Worm (Caenorhabditis elegans) whole organism, young adult: Measurements from ENCODE around the gene frm-10.

ENCODE experiments used
- C06A6.2 ChIP-seq: fragments of 200-800 bp; sonication (Bioruptor generic); conservative IDR thresholded peaks from 2 replicates; pipeline ENCODE4 v1.3.6; 2022; ENCODE audit warnings: missing genetic modification characterization, missing compliant biosample characterization
- C17E4.6 ChIP-seq: fragments of 200-800 bp; sonication (Bioruptor generic); IDR thresholded peaks from 2 replicates; pipeline ENCODE4 v1.3.6; 2022; ENCODE audit warnings: missing genetic modification reagents, missing genetic modification characterization, missing compliant biosample characterization
- F10E7.11 ChIP-seq: sonication (generic microtip); optimal IDR thresholded peaks from 2 replicates; lab custom pipeline; 2017; ENCODE audit warnings: mild to moderate bottlenecking, missing genetic modification characterization, moderate library complexity, missing compliant biosample characterization
- F23B12.7 ChIP-seq: sonication (generic microtip); optimal IDR thresholded peaks from 2 replicates; lab custom pipeline; 2017; ENCODE audit warnings: missing genetic modification characterization, mild to moderate bottlenecking, missing compliant biosample characterization, antibody characterized with exemption, moderate library complexity; ENCODE audit not compliant: insufficient read depth
- F33H1.4 ChIP-seq: fragments of 200-800 bp; sonication (Bioruptor generic); IDR thresholded peaks from 2 replicates; pipeline ENCODE4 v1.3.6; 2022; ENCODE audit warnings: missing genetic modification reagents, missing genetic modification characterization, missing compliant biosample characterization
- F57A8.1 ChIP-seq: fragments of 200-800 bp; sonication (Bioruptor generic); optimal IDR thresholded peaks from 2 replicates; lab custom pipeline; 2018; ENCODE audit warnings: mild to moderate bottlenecking, missing genetic modification characterization, moderate library complexity, missing compliant biosample characterization
- K11D2.4 ChIP-seq: fragments of 200-800 bp; sonication (Bioruptor generic); IDR thresholded peaks from 2 replicates; pipeline ENCODE4 v1.3.6; 2022; ENCODE audit warnings: missing genetic modification reagents, missing genetic modification characterization, missing compliant biosample characterization
- K12H6.12 ChIP-seq: fragments of 200-800 bp; sonication (Bioruptor generic); optimal IDR thresholded peaks from 2 replicates; lab custom pipeline; 2018; ENCODE audit warnings: mild to moderate bottlenecking, missing genetic modification characterization, missing compliant biosample characterization
- T07F8.4 ChIP-seq: sonication (generic microtip); optimal IDR thresholded peaks from 2 replicates; lab custom pipeline; 2016; ENCODE audit warnings: mild to moderate bottlenecking, missing genetic modification characterization, moderate library complexity, missing compliant biosample characterization
- Y79H2A.3 ChIP-seq: fragments of 200-800 bp; sonication (Bioruptor generic); conservative IDR thresholded peaks from 2 replicates; pipeline ENCODE4 v1.3.6; 2022; ENCODE audit warnings: missing genetic modification reagents, missing genetic modification characterization, missing compliant biosample characterization
- cebp-1 ChIP-seq, 2 experiments: fragments of 200-800 bp in 1 of 2; sonication (Bioruptor generic) in 1 of 2; sonication (generic microtip) in 1 of 2; IDR thresholded peaks in 1 of 2; optimal IDR thresholded peaks in 1 of 2; 2 replicates each; pipeline versions ENCODE4 v1.3.6 to Lab custom; 2017 to 2022; ENCODE audit warnings: missing compliant biosample characterization in 2 of 2, missing genetic modification characterization in 2 of 2, mild to moderate bottlenecking in 1 of 2, missing genetic modification reagents in 1 of 2, moderate library complexity in 1 of 2
- die-1 ChIP-seq: sonication (generic microtip); optimal IDR thresholded peaks from 2 replicates; lab custom pipeline; 2016; ENCODE audit warnings: missing genotype, mild to moderate bottlenecking, missing genetic modification characterization, missing compliant biosample characterization
- efl-1 ChIP-seq: fragments of 150-350 bp; optimal IDR thresholded peaks from 2 replicates; lab custom pipeline; 2014; ENCODE audit warnings: missing biosample characterization, missing genetic modification reagents, missing genetic modification characterization
- egl-44 ChIP-seq: fragments of 200-800 bp; sonication (Bioruptor generic); IDR thresholded peaks from 2 replicates; pipeline ENCODE4 v1.3.6; 2022; ENCODE audit warnings: missing genetic modification reagents, missing genetic modification characterization, missing compliant biosample characterization
- him-1 ChIP-seq: sonication (generic microtip); optimal IDR thresholded peaks from 2 replicates; lab custom pipeline; 2016; ENCODE audit warnings: missing genotype, missing genetic modification reagents, missing genetic modification characterization, missing compliant biosample characterization
- hlh-12 ChIP-seq: sonication (generic microtip); optimal IDR thresholded peaks from 2 replicates; lab custom pipeline; 2016; ENCODE audit warnings: missing genetic modification characterization, missing compliant biosample characterization
- let-607 ChIP-seq, 2 experiments: fragments of 200-800 bp in 1 of 2; sonication (Bioruptor generic) in 1 of 2; sonication (generic microtip) in 1 of 2; optimal IDR thresholded peaks; 2 replicates each; lab custom pipeline; 2016 to 2018; ENCODE audit warnings: mild to moderate bottlenecking in 2 of 2, missing compliant biosample characterization in 2 of 2, missing genetic modification characterization in 2 of 2, moderate library complexity in 2 of 2, missing genotype in 1 of 2
- lin-35 ChIP-seq, 3 experiments: fragments of 150-350 bp in 2 of 3; sonication (generic microtip) in 1 of 3; optimal IDR thresholded peaks; 2 replicates each; lab custom pipeline; 2014 to 2018; ENCODE audit warnings: missing biosample characterization in 3 of 3, missing genetic modification characterization in 3 of 3, missing genetic modification reagents in 3 of 3
- lin-54 ChIP-seq: fragments of 200-800 bp; sonication (Bioruptor generic); optimal IDR thresholded peaks from 2 replicates; lab custom pipeline; 2018; ENCODE audit warnings: mild to moderate bottlenecking, missing genetic modification characterization, missing compliant biosample characterization
- lir-1 ChIP-seq: fragments of 200-800 bp; sonication (Bioruptor generic); conservative IDR thresholded peaks from 2 replicates; pipeline ENCODE4 v1.3.6; 2022; ENCODE audit warnings: missing genetic modification reagents, missing genetic modification characterization, missing compliant biosample characterization
- lsl-1 ChIP-seq: fragments of 200-800 bp; sonication (Bioruptor generic); optimal IDR thresholded peaks from 2 replicates; lab custom pipeline; 2018; ENCODE audit warnings: mild to moderate bottlenecking, missing genetic modification characterization, moderate library complexity, missing compliant biosample characterization
- lsy-27 ChIP-seq: sonication (generic microtip); optimal IDR thresholded peaks from 2 replicates; lab custom pipeline; 2017; ENCODE audit warnings: missing genetic modification characterization, mild to moderate bottlenecking, missing compliant biosample characterization, antibody characterized with exemption, missing genotype, borderline replicate concordance; ENCODE audit not compliant: insufficient read depth
- madf-8 ChIP-seq: fragments of 200-800 bp; sonication (Bioruptor generic); conservative IDR thresholded peaks from 2 replicates; pipeline ENCODE4 v1.3.6; 2022; ENCODE audit warnings: missing genetic modification reagents, missing genetic modification characterization, missing compliant biosample characterization
- nhr-120 ChIP-seq: fragments of 200-800 bp; sonication (Bioruptor generic); IDR thresholded peaks from 2 replicates; pipeline ENCODE4 v1.3.6; 2022; ENCODE audit warnings: missing genetic modification characterization, missing compliant biosample characterization
- rcor-1 ChIP-seq: fragments of 200-800 bp; sonication (Bioruptor generic); IDR thresholded peaks from 2 replicates; pipeline ENCODE4 v1.3.6; 2022; ENCODE audit warnings: missing genetic modification reagents, missing genetic modification characterization, missing compliant biosample characterization
- sdz-38 ChIP-seq: sonication (generic microtip); optimal IDR thresholded peaks from 2 replicates; lab custom pipeline; 2016; ENCODE audit warnings: missing genotype, missing genetic modification characterization, missing compliant biosample characterization
- snpc-1.1 ChIP-seq: sonication (generic microtip); optimal IDR thresholded peaks from 2 replicates; lab custom pipeline; 2017; ENCODE audit warnings: missing genetic modification characterization, mild to moderate bottlenecking, missing compliant biosample characterization, antibody characterized with exemption, moderate library complexity, missing genotype, missing genetic modification reagents; ENCODE audit not compliant: insufficient read depth
- snpc-4 ChIP-seq, 5 experiments: fragments of 150-350 bp in 1 of 5; sonication (generic microtip) in 4 of 5; optimal IDR thresholded peaks; 2 replicates each; lab custom pipeline; 2014 to 2018; ENCODE audit warnings: missing genetic modification characterization in 5 of 5, missing biosample characterization in 3 of 5, antibody characterized with exemption in 2 of 5, mild to moderate bottlenecking in 2 of 5, missing compliant biosample characterization in 2 of 5, missing genotype in 2 of 5, moderate library complexity in 2 of 5, missing genetic modification reagents in 1 of 5
- tbp1 ChIP-seq: fragments of 200-800 bp; sonication (Bioruptor generic); optimal IDR thresholded peaks from 2 replicates; lab custom pipeline; 2018; ENCODE audit warnings: mild to moderate bottlenecking, missing genetic modification characterization, missing compliant biosample characterization
- tbx-9 ChIP-seq: sonication (generic microtip); optimal IDR thresholded peaks from 2 replicates; lab custom pipeline; 2016; ENCODE audit warnings: borderline replicate concordance, missing genetic modification characterization, inconsistent platforms, missing compliant biosample characterization
- tlf-1 ChIP-seq: fragments of 200-800 bp; sonication (Bioruptor generic); optimal IDR thresholded peaks from 2 replicates; lab custom pipeline; 2018; ENCODE audit warnings: mild to moderate bottlenecking, missing genetic modification characterization, missing compliant biosample characterization
- ztf-22 ChIP-seq: fragments of 200-800 bp; sonication (Bioruptor generic); optimal IDR thresholded peaks from 2 replicates; lab custom pipeline; 2018; ENCODE audit warnings: mild to moderate bottlenecking, missing genetic modification characterization, moderate library complexity, missing compliant biosample characterization

Gene frm-10

DNA sequence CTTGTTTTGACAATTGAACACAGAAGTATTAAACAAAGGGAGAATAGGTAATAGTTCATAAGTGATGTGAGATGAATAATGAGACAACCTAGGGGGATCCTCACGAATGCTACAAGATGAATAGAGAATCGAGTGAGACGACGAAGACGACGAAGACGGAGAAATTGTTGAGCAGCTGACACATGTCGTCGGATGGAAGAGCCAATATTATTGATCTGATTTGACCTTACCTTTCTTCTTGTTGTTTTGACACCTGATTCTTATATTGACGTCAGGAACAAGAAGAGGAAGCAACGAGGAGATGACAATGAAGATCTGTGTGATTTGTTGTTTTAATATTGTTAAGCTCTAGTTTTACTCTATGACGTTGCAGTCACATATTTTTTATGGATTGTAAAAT is 10.5 kb downstream of the frm-10 start, which contains the start of gene T10G3.1:
Gene T10G3.1, minus strand, starts transcription at position 213 of the 400 bp plus-strand sequence.
- TF ChIP-seq egl-44 (GFP tag; lab: Robert Waterston, UW): no peak
- TF ChIP-seq him-1 (tag; lab: Kevin White, UChicago): no peak
- TF ChIP-seq lin-35 (GFP tag; optimal IDR thresholded peaks at IDR 0.05; lab: Kevin White, UChicago): no peak
- no peak for TF ChIP-seq T07F8.4 (tag; lab: Kevin White, UChicago)

DNA sequence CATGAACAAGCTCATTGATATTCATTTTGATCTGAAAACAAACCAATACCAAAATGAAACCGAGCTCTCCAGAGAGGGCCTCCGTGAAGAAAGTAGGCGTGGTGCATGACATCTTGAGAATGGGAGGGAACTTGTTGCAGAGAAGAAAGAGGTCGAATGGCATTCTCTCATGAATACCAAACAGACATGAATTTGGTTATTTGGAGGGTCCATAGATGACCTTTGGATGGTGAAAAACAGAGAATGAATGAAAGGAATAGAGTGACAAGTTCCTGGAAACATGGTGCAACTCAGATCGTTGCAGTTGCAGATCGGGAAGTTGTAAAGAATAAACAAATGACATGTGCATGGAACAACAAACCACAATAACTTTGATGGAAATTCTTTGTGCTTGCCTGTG is 13.3 kb downstream of the frm-10 start, which contains the start of gene T10G3.8:
Gene T10G3.8, minus strand, starts transcription at position 101 of the 400 bp plus-strand sequence.
- no peak for TF ChIP-seq tbx-9 (tag; lab: Kevin White, UChicago)
- TF ChIP-seq, all 124 proteins: peak for 0

DNA sequence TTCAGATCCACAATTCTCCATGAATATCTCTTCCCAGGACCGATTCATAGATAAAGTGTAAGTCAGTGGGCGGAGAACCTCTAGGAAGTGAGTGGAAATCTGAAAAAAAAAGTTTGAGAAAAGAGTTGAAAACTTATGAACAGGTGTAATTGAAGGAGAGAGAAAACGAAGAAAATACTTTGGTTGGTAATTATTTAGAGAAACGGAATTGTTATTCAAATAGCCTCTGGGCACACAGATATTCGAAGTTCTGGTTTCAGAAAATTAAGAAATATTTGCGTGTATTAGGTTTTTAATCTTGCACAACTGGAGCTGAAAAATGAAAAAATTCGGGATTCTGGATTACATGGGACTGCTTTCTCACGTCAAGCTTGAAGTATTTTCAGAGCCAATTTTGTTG is 16.8 kb downstream of the frm-10 start, which contains the start of gene T10G3.2:
Gene T10G3.2, minus strand, starts transcription at position 101 of the 400 bp plus-strand sequence.
- TF ChIP-seq sdz-38 (tag; lab: Kevin White, UChicago): no peak

DNA sequence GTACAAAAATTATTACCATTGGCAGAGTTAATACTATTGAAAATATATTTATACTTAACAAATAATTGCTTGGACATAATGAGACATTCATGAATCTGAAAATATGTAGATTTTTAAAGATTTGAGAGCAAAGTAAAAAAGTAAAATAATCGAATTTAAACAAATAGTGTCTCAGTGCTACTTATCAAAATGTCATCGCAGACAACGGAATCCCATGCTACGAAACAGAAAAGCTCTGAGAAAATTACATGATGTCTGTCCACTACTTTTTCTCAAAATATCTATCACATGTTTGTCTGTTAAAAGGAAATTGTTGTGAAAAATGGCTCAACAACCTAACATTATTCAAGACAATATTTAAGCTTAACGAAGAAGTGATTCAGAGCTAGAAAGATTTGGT is 21.3 kb downstream of the frm-10 start, which contains the start of gene T10G3.4:
Gene T10G3.4, minus strand, starts transcription at position 101 of the 400 bp plus-strand sequence.
- TF ChIP-seq nhr-120 (GFP tag; lab: Robert Waterston, UW) (no peak), C17E4.6 (GFP tag; lab: Robert Waterston, UW) (no peak), tlf-1 (no peak), F33H1.4 (GFP tag; lab: Robert Waterston, UW) (no peak), lsy-27 (tag; lab: Kevin White, UChicago) (no peak), F57A8.1 (GFP tag; lab: Kevin White, UChicago) (no peak), lsl-1 (no peak), lir-1 (GFP tag; lab: Robert Waterston, UW) (no peak)

DNA sequence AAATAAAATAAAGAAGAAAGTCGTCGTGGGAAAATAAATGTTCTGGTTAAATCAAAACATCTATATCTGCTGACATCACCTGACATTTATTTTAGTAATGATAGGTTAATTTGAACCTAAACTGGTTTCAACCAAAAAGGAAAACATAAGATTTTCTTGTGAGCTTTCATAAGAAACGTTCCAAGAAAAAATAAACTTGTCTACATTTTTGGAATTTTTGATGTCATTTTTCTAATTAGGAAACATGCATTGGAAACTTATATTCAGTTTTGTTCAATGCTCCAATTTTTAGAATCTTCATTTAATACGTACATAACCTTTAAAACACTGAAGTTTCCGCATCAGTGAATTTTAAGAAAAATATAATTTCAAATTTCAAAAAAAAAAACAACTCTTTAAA is 22.7 kb downstream of the frm-10 start:
- TF ChIP-seq sdz-38 (tag; lab: Kevin White, UChicago): no peak
- no peak for TF ChIP-seq ztf-22
- TF ChIP-seq Y79H2A.3 (GFP tag; lab: Robert Waterston, UW): no peak
- no peak for TF ChIP-seq tbp1 (GFP tag; lab: Kevin White, UChicago)
- TF ChIP-seq die-1: no peak
- TF ChIP-seq snpc-1.1 (tag; lab: Kevin White, UChicago): no peak
- no peak for TF ChIP-seq F10E7.11 (tag; lab: Kevin White, UChicago)
- TF ChIP-seq cebp-1 (GFP tag; IDR thresholded peaks at IDR 0.05; lab: Robert Waterston, UW): no peak
- no peak for TF ChIP-seq cebp-1 (tag; optimal IDR thresholded peaks at IDR 0.05; lab: Kevin White, UChicago)
- TF ChIP-seq efl-1 (GFP tag; lab: Kevin White, UChicago): no peak
- no peak for TF ChIP-seq K12H6.12 (tag; lab: Kevin White, UChicago)

DNA sequence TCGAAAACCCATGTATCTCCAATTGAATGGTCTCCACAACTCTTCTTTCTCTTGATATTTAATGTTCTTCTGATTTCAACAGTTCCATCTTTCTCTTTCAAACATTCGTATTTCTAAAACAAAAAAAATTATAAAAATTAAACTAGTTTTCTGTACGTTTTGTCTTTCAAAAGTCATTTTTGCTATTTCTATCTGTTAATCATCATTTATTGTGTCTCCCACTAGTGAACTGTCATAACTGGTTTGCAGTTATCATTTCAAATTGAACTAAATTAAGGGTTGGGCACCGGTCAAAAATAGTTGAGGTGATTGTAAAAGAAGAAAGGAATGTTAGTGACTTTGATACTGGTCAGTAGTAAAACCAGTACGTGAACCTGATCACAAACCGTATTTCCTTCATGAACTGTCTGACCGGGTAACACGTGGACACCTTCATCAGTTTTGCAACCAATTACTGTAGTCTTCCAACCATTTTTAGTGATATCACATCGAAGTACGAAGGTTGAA is 25.3 kb downstream of the frm-10 start:
- TF ChIP-seq madf-8: no peak

DNA sequence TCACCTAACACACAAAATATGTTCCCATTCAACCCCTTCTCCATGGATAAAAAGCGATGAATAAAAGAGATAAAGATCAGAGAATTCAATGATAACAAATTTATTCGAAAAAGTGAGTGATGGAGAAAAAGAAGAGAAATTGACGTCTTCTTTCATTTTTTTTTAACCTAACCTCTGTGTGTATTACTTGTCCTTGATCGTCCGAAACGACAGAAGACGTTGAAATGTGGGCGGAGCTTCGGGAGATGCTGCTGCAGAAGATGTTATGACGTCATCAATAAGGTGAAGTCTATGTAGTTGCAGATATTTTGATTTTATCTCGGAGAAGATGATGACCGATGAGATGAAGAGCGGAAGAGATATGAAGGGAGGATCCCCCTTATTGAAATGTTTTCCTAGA is 26.8 kb downstream of the frm-10 start, which contains the start of gene T10G3.3:
Gene T10G3.3, minus strand, starts transcription at position 370 of the 400 bp plus-strand sequence.
- no peak for TF ChIP-seq C06A6.2 (GFP tag; lab: Robert Waterston, UW)
- no peak for TF ChIP-seq snpc-4 (GFP tag; optimal IDR thresholded peaks at IDR 0.05; lab: Kevin White, UChicago)
- no peak for TF ChIP-seq snpc-4 (tag; optimal IDR thresholded peaks at IDR 0.05; lab: Kevin White, UChicago)
- no peak for TF ChIP-seq rcor-1 (GFP tag; lab: Robert Waterston, UW)
- no peak for TF ChIP-seq let-607 (tag; optimal IDR thresholded peaks at IDR 0.05; lab: Kevin White, UChicago)
- no peak for TF ChIP-seq F23B12.7 (tag; lab: Kevin White, UChicago)
- TF ChIP-seq K11D2.4 (GFP tag; lab: Robert Waterston, UW): no peak
- no peak for TF ChIP-seq hlh-12
- TF ChIP-seq T07F8.4 (tag; lab: Kevin White, UChicago): no peak
- TF ChIP-seq lin-54 (GFP tag; lab: Kevin White, UChicago): no peak
